Fruit fly (Drosophila melanogaster): Measurements from ENCODE around the gene Rrp6.

Rrp6 gene

dm6 chr3R:14875274-14875964, 10.6 kb downstream of the Rrp6 start, which contains the start of gene btsz (continued):
- TF ChIP-seq Oaz (GFP tag; IDR thresholded peaks at IDR 0.05) = no peak
- peak; percentile 32 for TF ChIP-seq CG17359 (tag; optimal IDR thresholded peaks at IDR 0.05)
- no peak for TF ChIP-seq CG10431 (GFP tag; optimal IDR thresholded peaks at IDR 0.05)
- no peak for TF ChIP-seq CG10462 (GFP tag; optimal IDR thresholded peaks at IDR 0.05)
- peak; percentile 11 for TF ChIP-seq B-H2 (GFP tag; optimal IDR thresholded peaks at IDR 0.05)
- TF ChIP-seq cad (GFP tag; optimal IDR thresholded peaks at IDR 0.05) = no peak
- no peak for TF ChIP-seq CG12744 (GFP tag; optimal IDR thresholded peaks at IDR 0.05)
- TF ChIP-seq CG8944 (GFP tag; optimal IDR thresholded peaks at IDR 0.05) = no peak
- no peak for TF ChIP-seq Lpt (GFP tag; optimal IDR thresholded peaks at IDR 0.05)
- peak; percentile 69; the same call in 2 of the 3 replicates for TF ChIP-seq CG17361 (GFP tag; IDR thresholded peaks at IDR 0.05)
- no peak for TF ChIP-seq dmrt11E (tag; optimal IDR thresholded peaks at IDR 0.05)
- TF ChIP-seq ap (GFP tag; IDR thresholded peaks at IDR 0.05) = no peak
- peak; percentile 17 for TF ChIP-seq Dip3 (GFP tag; optimal IDR thresholded peaks at IDR 0.05)
- no peak for TF ChIP-seq CG3995 (GFP tag; optimal IDR thresholded peaks at IDR 0.05)
- TF ChIP-seq Adf1 (GFP tag; IDR thresholded peaks at IDR 0.05) = no peak
- TF ChIP-seq CG1832 (GFP tag; optimal IDR thresholded peaks at IDR 0.05) = no peak
- no peak for TF ChIP-seq chif (GFP tag; optimal IDR thresholded peaks at IDR 0.05)
- TF ChIP-seq bowl (GFP tag; IDR thresholded peaks at IDR 0.05) = no peak
- no peak for TF ChIP-seq hth (optimal IDR thresholded peaks at IDR 0.05)
- peak; percentile 9 for TF ChIP-seq CG10274 (GFP tag; optimal IDR thresholded peaks at IDR 0.05)
- no peak for TF ChIP-seq org-1 (GFP tag; optimal IDR thresholded peaks at IDR 0.05)
- TF ChIP-seq CG10366 (GFP tag; IDR thresholded peaks at IDR 0.05) = no peak
- no peak for TF ChIP-seq wek (GFP tag; optimal IDR thresholded peaks at IDR 0.05)
- TF ChIP-seq pan (optimal IDR thresholded peaks at IDR 0.05) = no peak
- TF ChIP-seq pan (GFP tag; optimal IDR thresholded peaks at IDR 0.05 in 1 of 2, IDR thresholded peaks at IDR 0.05 in 1 of 2) = no peak
- TF ChIP-seq oc (tag; optimal IDR thresholded peaks at IDR 0.05) = no peak
- no peak for TF ChIP-seq CG9797 (GFP tag; optimal IDR thresholded peaks at IDR 0.05)
- TF ChIP-seq CG16779 (GFP tag; IDR thresholded peaks at IDR 0.05) = peak; percentile 78
- TF ChIP-seq CG3065 (GFP tag; optimal IDR thresholded peaks at IDR 0.05) = no peak
- no peak for TF ChIP-seq Eip74EF (GFP tag; optimal IDR thresholded peaks at IDR 0.05)
- peak; percentile 47 for TF ChIP-seq CG15514 (GFP tag; optimal IDR thresholded peaks at IDR 0.05)
- no peak for TF ChIP-seq CG17612 (GFP tag; IDR thresholded peaks at IDR 0.05)
- no peak for TF ChIP-seq CG2875 (GFP tag; optimal IDR thresholded peaks at IDR 0.05)
- TF ChIP-seq sob (GFP tag; IDR thresholded peaks at IDR 0.05) = no peak
- TF ChIP-seq CG1792 (GFP tag; optimal IDR thresholded peaks at IDR 0.05) = no peak
- no peak for TF ChIP-seq Aef1 (GFP tag; IDR thresholded peaks at IDR 0.05)
- no peak for TF ChIP-seq p53 (GFP tag; optimal IDR thresholded peaks at IDR 0.05)
- TF ChIP-seq eve (GFP tag; optimal IDR thresholded peaks at IDR 0.05) = no peak
- 0 out of 3 replicates have a peak, but pooled peaks have one; percentile 7 for TF ChIP-seq CG11695 (GFP tag; IDR thresholded peaks at IDR 0.05)
- no peak for TF ChIP-seq ems (GFP tag; optimal IDR thresholded peaks at IDR 0.05)
- no peak for TF ChIP-seq CG17568 (GFP tag; optimal IDR thresholded peaks at IDR 0.05)
- no peak for TF ChIP-seq CG17802 (tag; optimal IDR thresholded peaks at IDR 0.05)
- TF ChIP-seq salm (tag; optimal IDR thresholded peaks at IDR 0.05) = no peak
- TF ChIP-seq dimm (GFP tag; IDR thresholded peaks at IDR 0.05) = no peak
